Worm (Caenorhabditis elegans): ENCODE data around the gene myo-2.
A peak's percentile ranks its signal among the peaks of the same experiment; 100 is the strongest.

myo-2 gene

ce11 chrX:12513415-12513814, 45.6 kb downstream of the myo-2 start:
- no peak for TF ChIP-seq alr-1 (tag; optimal IDR thresholded peaks at IDR 0.05; ENCODE audit: borderline replicate concordance)
- peak; percentile 29 for TF ChIP-seq fkh-10 (GFP tag; optimal IDR thresholded peaks at IDR 0.05)
- no peak for TF ChIP-seq lin-39 (tag; optimal IDR thresholded peaks at IDR 0.05)
- TF ChIP-seq tbx-2 (tag; optimal IDR thresholded peaks at IDR 0.05) = peak; percentile 8
- TF ChIP-seq sptf-1 (tag; optimal IDR thresholded peaks at IDR 0.05) = no peak
- peak; percentile 51 for TF ChIP-seq nhr-71 (tag; optimal IDR thresholded peaks at IDR 0.05)
- no peak for TF ChIP-seq grh-1 (GFP tag; IDR thresholded peaks at IDR 0.05)
- TF ChIP-seq ces-1 (GFP tag; optimal IDR thresholded peaks at IDR 0.05) = no peak
- no peak for TF ChIP-seq unc-30 (tag; optimal IDR thresholded peaks at IDR 0.05)
- peak; percentile 47 for TF ChIP-seq nhr-47 (tag; optimal IDR thresholded peaks at IDR 0.05)
- TF ChIP-seq zag-1 (tag; optimal IDR thresholded peaks at IDR 0.05) = no peak
- no peak for TF ChIP-seq zip-4 (GFP tag; optimal IDR thresholded peaks at IDR 0.05)
- TF ChIP-seq pag-3 (tag; optimal IDR thresholded peaks at IDR 0.05; ENCODE audit: borderline replicate concordance, insufficient read depth) = no peak
- no peak for TF ChIP-seq ceh-90 (tag; optimal IDR thresholded peaks at IDR 0.05)
- no peak for TF ChIP-seq unc-130 (tag; optimal IDR thresholded peaks at IDR 0.05)
- no peak for TF ChIP-seq rnt-1 (tag; optimal IDR thresholded peaks at IDR 0.05)
- TF ChIP-seq efl-3 (GFP tag; optimal IDR thresholded peaks at IDR 0.05) = no peak
- TF ChIP-seq nhr-20 (tag; optimal IDR thresholded peaks at IDR 0.05) = no peak
- TF ChIP-seq pax-3 (tag; optimal IDR thresholded peaks at IDR 0.05) = no peak
- no peak for TF ChIP-seq aly-2 (tag; optimal IDR thresholded peaks at IDR 0.05)
- no peak for TF ChIP-seq sox-4 (tag; optimal IDR thresholded peaks at IDR 0.05)
- no peak for TF ChIP-seq lin-13 (GFP tag; optimal IDR thresholded peaks at IDR 0.05)
- no peak for TF ChIP-seq nhr-90 (tag; optimal IDR thresholded peaks at IDR 0.05; ENCODE audit: poor library complexity)
- TF ChIP-seq dsc-1 (tag; optimal IDR thresholded peaks at IDR 0.05) = no peak
- TF ChIP-seq unc-86 (tag; optimal IDR thresholded peaks at IDR 0.05) = peak; percentile 77
- no peak for TF ChIP-seq ceh-88 (GFP tag; IDR thresholded peaks at IDR 0.05)
- TF ChIP-seq aha-1 (tag; optimal IDR thresholded peaks at IDR 0.05) = no peak
- TF ChIP-seq fos-1 (tag; optimal IDR thresholded peaks at IDR 0.05) = no peak
- no peak for TF ChIP-seq nhr-76 (tag; optimal IDR thresholded peaks at IDR 0.05)
- no peak for TF ChIP-seq hlh-4 (tag; optimal IDR thresholded peaks at IDR 0.05)
- TF ChIP-seq mef-2 (tag; optimal IDR thresholded peaks at IDR 0.05) = no peak
- no peak for TF ChIP-seq dpl-1 (GFP tag; optimal IDR thresholded peaks at IDR 0.05)
- no peak for TF ChIP-seq fkh-4 (tag; optimal IDR thresholded peaks at IDR 0.05; ENCODE audit: borderline replicate concordance)
- TF ChIP-seq snu-23 (GFP tag; optimal IDR thresholded peaks at IDR 0.05) = no peak
- peak; percentile 76 for TF ChIP-seq fkh-8 (tag; optimal IDR thresholded peaks at IDR 0.05)
- no peak for TF ChIP-seq ceh-63 (GFP tag; optimal IDR thresholded peaks at IDR 0.05)
- no peak for TF ChIP-seq lin-15B (tag; optimal IDR thresholded peaks at IDR 0.05)
- peak; percentile 3 for TF ChIP-seq xbp-1 (tag; optimal IDR thresholded peaks at IDR 0.05)
- TF ChIP-seq swsn-7 (tag; optimal IDR thresholded peaks at IDR 0.05) = peak; percentile 18
- no peak for TF ChIP-seq lsy-2 (tag; optimal IDR thresholded peaks at IDR 0.05)
- peak; percentile 59 for TF ChIP-seq lin-14 (GFP tag; optimal IDR thresholded peaks at IDR 0.05)
- no peak for TF ChIP-seq nhr-12 (tag; optimal IDR thresholded peaks at IDR 0.05)
- TF ChIP-seq lir-3 (tag; optimal IDR thresholded peaks at IDR 0.05; ENCODE audit: poor library complexity) = no peak
- no peak for TF ChIP-seq elt-2 (tag; optimal IDR thresholded peaks at IDR 0.05)
- no peak for TF ChIP-seq egl-27 (tag; optimal IDR thresholded peaks at IDR 0.05)
- TF ChIP-seq ztf-11 (tag; optimal IDR thresholded peaks at IDR 0.05) = no peak
- no peak for TF ChIP-seq hpl-2 (GFP tag; optimal IDR thresholded peaks at IDR 0.05)
- no peak for TF ChIP-seq mep-1 (tag; optimal IDR thresholded peaks at IDR 0.05)
- no peak for TF ChIP-seq tlp-1 (tag; optimal IDR thresholded peaks at IDR 0.05)
- no peak for TF ChIP-seq F16B12.6 (tag; optimal IDR thresholded peaks at IDR 0.05)
- no peak; the same call in 1 of the 2 replicates for TF ChIP-seq nhr-19 (GFP tag; conservative IDR thresholded peaks at IDR 0.05)
- no peak for TF ChIP-seq sup-37 (GFP tag; optimal IDR thresholded peaks at IDR 0.05)
- no peak for TF ChIP-seq efl-1 (optimal IDR thresholded peaks at IDR 0.05)
- no peak for TF ChIP-seq efl-1 (GFP tag; optimal IDR thresholded peaks at IDR 0.05 in 1 of 2)

Measured in whole organism, L1 larva.